Fruit fly (Drosophila melanogaster) whole organism, embryonic: Measurements from ENCODE around the gene CG15141.

Experiments used
- Antp ChIP-seq: fragments of 200-800 bp; sonication (Bioruptor generic); optimal IDR thresholded peaks from 3 replicates; lab custom pipeline; 2016; ENCODE audit warnings: missing biosample characterization, missing genetic modification characterization
- B-H1 ChIP-seq: fragments of 200-800 bp; sonication (Bioruptor generic); IDR thresholded peaks from 3 replicates; pipeline ENCODE4 v1.3.6; 2022; ENCODE audit warnings: missing biosample characterization, missing genetic modification characterization
- CG10147 ChIP-seq: fragments of 200-800 bp; sonication (Bioruptor generic); optimal IDR thresholded peaks from 2 replicates; lab custom pipeline; 2019; ENCODE audit warnings: missing biosample characterization, mild to moderate bottlenecking, missing genetic modification characterization, moderate library complexity
- CG11504 ChIP-seq: fragments of 200-800 bp; sonication (Bioruptor generic); optimal IDR thresholded peaks from 3 replicates; lab custom pipeline; 2019; ENCODE audit warnings: missing biosample characterization, mild to moderate bottlenecking, missing genetic modification characterization, moderate library complexity
- CG12744 ChIP-seq: fragments of 200-800 bp; sonication (Bioruptor generic); optimal IDR thresholded peaks from 2 replicates; lab custom pipeline; 2016; ENCODE audit warnings: missing biosample characterization, missing genetic modification characterization
- CG14441 ChIP-seq: fragments of 200-800 bp; sonication (Bioruptor generic); IDR thresholded peaks from 2 replicates; pipeline ENCODE4 v1.3.6; 2022; ENCODE audit warnings: missing biosample characterization, missing genetic modification characterization
- CG16779 ChIP-seq: fragments of 200-800 bp; sonication (Bioruptor generic); IDR thresholded peaks from 2 replicates; pipeline ENCODE4 v1.3.6; 2022; ENCODE audit warnings: missing biosample characterization, missing genetic modification characterization
- CG16815 ChIP-seq: fragments of 200-800 bp; sonication (Bioruptor generic); optimal IDR thresholded peaks from 3 replicates; lab custom pipeline; 2017; ENCODE audit warnings: missing biosample characterization, mild to moderate bottlenecking, missing genetic modification characterization
- CG17328 ChIP-seq: fragments of 200-800 bp; sonication (Bioruptor generic); IDR thresholded peaks from 2 replicates; pipeline ENCODE4 v1.3.6; 2022; ENCODE audit warnings: missing biosample characterization, missing genetic modification characterization
- CG18476 ChIP-seq: fragments of 200-800 bp; sonication (Bioruptor generic); optimal IDR thresholded peaks from 2 replicates; lab custom pipeline; 2016; ENCODE audit warnings: missing biosample characterization, mild to moderate bottlenecking, missing genetic modification characterization
- CG2116 ChIP-seq: fragments of 200-800 bp; sonication (Bioruptor generic); optimal IDR thresholded peaks from 3 replicates; lab custom pipeline; 2018; ENCODE audit warnings: missing biosample characterization, mild to moderate bottlenecking, missing genetic modification characterization
- CG2129 ChIP-seq: fragments of 200-800 bp; sonication (Bioruptor generic); IDR thresholded peaks from 2 replicates; pipeline ENCODE4 v1.3.6; 2022; ENCODE audit warnings: missing biosample characterization, missing genetic modification characterization; ENCODE audit not compliant: partially characterized antibody
- CG30403 ChIP-seq: fragments of 200-800 bp; sonication (Bioruptor generic); optimal IDR thresholded peaks from 3 replicates; lab custom pipeline; 2016; ENCODE audit warnings: missing biosample characterization, missing genetic modification characterization
- CG34422 ChIP-seq: fragments of 200-800 bp; sonication (Bioruptor generic); IDR thresholded peaks from 3 replicates; pipeline ENCODE4 v1.3.6; 2022; ENCODE audit warnings: missing biosample characterization, missing genetic modification characterization
- CG4820 ChIP-seq: fragments of 200-800 bp; sonication (Bioruptor generic); optimal IDR thresholded peaks from 3 replicates; lab custom pipeline; 2016; ENCODE audit warnings: missing biosample characterization, missing genetic modification characterization
- CG7357 ChIP-seq: fragments of 200-800 bp; sonication (Bioruptor generic); IDR thresholded peaks from 3 replicates; pipeline ENCODE4 v1.3.6; 2022; ENCODE audit warnings: missing biosample characterization, missing genetic modification characterization
- Dip3 ChIP-seq: fragments of 200-800 bp; sonication (Bioruptor generic); optimal IDR thresholded peaks from 3 replicates; lab custom pipeline; 2016; ENCODE audit warnings: missing biosample characterization, missing genetic modification characterization
- Dll ChIP-seq: fragments of 200-800 bp; sonication (Bioruptor generic); IDR thresholded peaks from 4 replicates; pipeline ENCODE4 v1.3.6; 2022; ENCODE audit warnings: missing biosample characterization, missing genetic modification characterization; ENCODE audit not compliant: partially characterized antibody
- HmgZ ChIP-seq: fragments of 200-800 bp; sonication (Bioruptor generic); optimal IDR thresholded peaks from 2 replicates; lab custom pipeline; 2018; ENCODE audit warnings: missing biosample characterization, mild to moderate bottlenecking, missing genetic modification characterization
- Hr3 ChIP-seq: fragments of 200-800 bp; sonication (Bioruptor generic); optimal IDR thresholded peaks from 3 replicates; lab custom pipeline; 2016; ENCODE audit warnings: missing biosample characterization, missing genetic modification characterization
- Hr51 ChIP-seq, 2 experiments: fragments of 200-800 bp; sonication (Bioruptor generic); optimal IDR thresholded peaks; 2 replicates in 1 of 2; 3 replicates in 1 of 2; lab custom pipeline; 2016 to 2018; ENCODE audit warnings: missing biosample characterization in 2 of 2, missing genetic modification characterization in 2 of 2, mild to moderate bottlenecking in 1 of 2, moderate library complexity in 1 of 2
- Hr78 ChIP-seq, 2 experiments: fragments of 200-800 bp in 1 of 2; fragments of >200 bp in 1 of 2; sonication (Bioruptor generic) in 1 of 2; optimal IDR thresholded peaks; 2 replicates each; lab custom pipeline; 2017 to 2019; ENCODE audit warnings: missing biosample characterization in 2 of 2, missing genetic modification characterization in 2 of 2, mild to moderate bottlenecking in 1 of 2, moderate library complexity in 1 of 2
- Med ChIP-seq: fragments of 200-800 bp; sonication (Bioruptor generic); peaks from one replicate; lab custom pipeline; 2016; ENCODE audit warnings: missing biosample characterization, missing genetic modification characterization, mild to moderate bottlenecking, inconsistent platforms, moderate library complexity
- Mrtf ChIP-seq: fragments of 200-800 bp; sonication (Bioruptor generic); IDR thresholded peaks from 3 replicates; pipeline ENCODE4 v1.3.6; 2022; ENCODE audit warnings: missing biosample characterization, missing genetic modification characterization
- Ptx1 ChIP-seq: fragments of 200-800 bp; sonication (Bioruptor generic); IDR thresholded peaks from 2 replicates; pipeline ENCODE4 v1.3.6; 2022; ENCODE audit warnings: missing biosample characterization, missing genetic modification characterization
- Stat92E ChIP-seq, 3 experiments: fragments of >200 bp in 2 of 3; fragments of 200-800 bp in 1 of 3; sonication (Bioruptor generic) in 1 of 3; optimal IDR thresholded peaks; 2 replicates each; lab custom pipeline; 2017 to 2019; ENCODE audit warnings: missing biosample characterization in 3 of 3, missing genetic modification characterization in 3 of 3, mild to moderate bottlenecking in 1 of 3, moderate library complexity in 1 of 3
- TFAM ChIP-seq: fragments of 200-800 bp; sonication (Bioruptor generic); optimal IDR thresholded peaks from 2 replicates; lab custom pipeline; 2017; ENCODE audit warnings: missing biosample characterization, missing genetic modification characterization, inconsistent platforms
- Taf1 ChIP-seq: fragments of 200-800 bp; sonication (Bioruptor generic); IDR thresholded peaks from 2 replicates; pipeline ENCODE4 v1.3.6; 2022; ENCODE audit warnings: missing biosample characterization, missing genetic modification characterization
- Usf ChIP-seq: fragments of 200-800 bp; sonication (Bioruptor generic); optimal IDR thresholded peaks from 2 replicates; lab custom pipeline; 2017; ENCODE audit warnings: missing genotype, missing biosample characterization, missing genetic modification characterization
- ab ChIP-seq: fragments of 200-800 bp; sonication (Bioruptor generic); optimal IDR thresholded peaks from 2 replicates; lab custom pipeline; 2016; ENCODE audit warnings: missing biosample characterization, missing genetic modification characterization
- aop ChIP-seq: fragments of 200-800 bp; sonication (Bioruptor generic); IDR thresholded peaks from 2 replicates; pipeline ENCODE4 v1.3.6; 2022; ENCODE audit warnings: missing biosample characterization, missing genetic modification characterization
- bigmax ChIP-seq: fragments of 200-800 bp; sonication (Bioruptor generic); optimal IDR thresholded peaks from 2 replicates; lab custom pipeline; 2018; ENCODE audit warnings: missing biosample characterization, mild to moderate bottlenecking, missing genetic modification characterization
- bsh ChIP-seq, 2 experiments: fragments of 200-800 bp; sonication (Bioruptor generic); optimal IDR thresholded peaks; 2 replicates each; lab custom pipeline; 2017 to 2018; ENCODE audit warnings: mild to moderate bottlenecking in 2 of 2, missing biosample characterization in 2 of 2, missing genetic modification characterization in 2 of 2, moderate library complexity in 1 of 2
- caup ChIP-seq: fragments of 200-800 bp; sonication (Bioruptor generic); optimal IDR thresholded peaks from 3 replicates; lab custom pipeline; 2017; ENCODE audit warnings: missing biosample characterization, mild to moderate bottlenecking, missing genetic modification characterization, moderate library complexity; ENCODE audit not compliant: severe bottlenecking
- corto ChIP-seq: fragments of 200-800 bp; sonication (Bioruptor generic); optimal IDR thresholded peaks from 2 replicates; lab custom pipeline; 2016; ENCODE audit warnings: missing biosample characterization, mild to moderate bottlenecking, missing genetic modification characterization, moderate library complexity
- fd3F ChIP-seq: fragments of 200-800 bp; sonication (Bioruptor generic); optimal IDR thresholded peaks from 2 replicates; lab custom pipeline; 2018; ENCODE audit warnings: missing biosample characterization, mild to moderate bottlenecking, missing genetic modification characterization, moderate library complexity
- gem ChIP-seq: fragments of 200-800 bp; sonication (Bioruptor generic); optimal IDR thresholded peaks from 2 replicates; lab custom pipeline; 2019; ENCODE audit warnings: missing biosample characterization, mild to moderate bottlenecking, missing genetic modification characterization, moderate library complexity
- lbe ChIP-seq: fragments of 200-800 bp; sonication (Bioruptor generic); optimal IDR thresholded peaks from 2 replicates; lab custom pipeline; 2016; ENCODE audit warnings: missing biosample characterization, mild to moderate bottlenecking, missing genetic modification characterization
- lov ChIP-seq, 2 experiments: fragments of 200-800 bp in 1 of 2; fragments of >200 bp in 1 of 2; sonication (Bioruptor generic) in 1 of 2; IDR thresholded peaks in 1 of 2; optimal IDR thresholded peaks in 1 of 2; 2 replicates in 1 of 2; 3 replicates in 1 of 2; pipeline versions ENCODE4 v1.3.6 to Lab custom; 2017 to 2022; ENCODE audit warnings: missing biosample characterization in 1 of 2, missing genetic modification characterization in 1 of 2
- luna ChIP-seq: fragments of 200-800 bp; sonication (Bioruptor generic); optimal IDR thresholded peaks from 2 replicates; lab custom pipeline; 2016; ENCODE audit warnings: missing biosample characterization, missing genetic modification characterization
- pb ChIP-seq: fragments of 200-800 bp; sonication (Bioruptor generic); optimal IDR thresholded peaks from 3 replicates; lab custom pipeline; 2016; ENCODE audit warnings: missing biosample characterization, missing genetic modification characterization
- pnt ChIP-seq: fragments of 200-800 bp; sonication (Bioruptor generic); optimal IDR thresholded peaks from 3 replicates; lab custom pipeline; 2016; ENCODE audit warnings: missing biosample characterization, missing genetic modification characterization
- scrt ChIP-seq: fragments of 200-800 bp; sonication (Bioruptor generic); optimal IDR thresholded peaks from 2 replicates; lab custom pipeline; 2018; ENCODE audit warnings: missing biosample characterization, mild to moderate bottlenecking, missing genetic modification characterization, moderate library complexity
- seq ChIP-seq: fragments of 200-800 bp; sonication (Bioruptor generic); IDR thresholded peaks from 2 replicates; pipeline ENCODE4 v1.3.6; 2022; ENCODE audit warnings: missing biosample characterization, missing genetic modification characterization
- sim ChIP-seq: fragments of 200-800 bp; sonication (Bioruptor generic); IDR thresholded peaks from 2 replicates; pipeline ENCODE4 v1.3.6; 2022; ENCODE audit warnings: missing biosample characterization, missing genetic modification characterization
- tgo ChIP-seq: fragments of 200-800 bp; sonication (Bioruptor generic); IDR thresholded peaks from 3 replicates; pipeline ENCODE4 v1.3.6; 2022; ENCODE audit warnings: missing biosample characterization, missing genetic modification characterization
- trh ChIP-seq: fragments of 200-800 bp; sonication (Bioruptor generic); optimal IDR thresholded peaks from 2 replicates; lab custom pipeline; 2016; ENCODE audit warnings: missing biosample characterization, missing genetic modification characterization
- vnd ChIP-seq: fragments of 200-800 bp; sonication (Bioruptor generic); IDR thresholded peaks from 3 replicates; pipeline ENCODE4 v1.3.6; 2022; ENCODE audit warnings: missing biosample characterization, missing genetic modification characterization; ENCODE audit not compliant: partially characterized antibody

CG15141 gene

dm6 chr2L:17427187-17427586 lies 16.7 kb downstream of the CG15141 start:
- TF ChIP-seq CG30403 (GFP tag; lab: Kevin White, UChicago) (peak; percentile 11), Med (peak; percentile 73), trh (GFP tag; lab: Kevin White, UChicago) (no peak), gem (tag; lab: Kevin White, UChicago) (peak; percentile 16), Hr51 (GFP tag; optimal IDR thresholded peaks at IDR 0.05; lab: Kevin White, UChicago) (peak in 1 of 2 experiments; percentile 22), B-H1 (GFP tag; lab: Robert Waterston, UW) (0 out of 3 replicates have a peak, but pooled peaks have one; percentile 12), Hr78 (GFP tag; optimal IDR thresholded peaks at IDR 0.05; lab: Kevin White, UChicago) (no peak), bsh (GFP tag; optimal IDR thresholded peaks at IDR 0.05; lab: Kevin White, UChicago) (no peak), seq (GFP tag; lab: Robert Waterston, UW) (no peak), CG16815 (GFP tag; lab: Kevin White, UChicago) (no peak), CG4820 (GFP tag; lab: Kevin White, UChicago) (no peak), bigmax (GFP tag; lab: Kevin White, UChicago) (no peak), Ptx1 (GFP tag; lab: Robert Waterston, UW) (peak; percentile 44; the same call in 1 of the 2 replicates), CG11504 (tag; lab: Kevin White, UChicago) (peak; percentile 15), CG14441 (peak; percentile 29; the same call in 1 of the 2 replicates), CG10147 (GFP tag; lab: Kevin White, UChicago) (no peak), pb (GFP tag; lab: Kevin White, UChicago) (no peak), CG17328 (peak; percentile 16; the same call in 1 of the 2 replicates), Antp (no peak), CG2129 (no peak), Mrtf (GFP tag; lab: Robert Waterston, UW) (no peak), pnt (GFP tag; lab: Kevin White, UChicago) (no peak), lov (optimal IDR thresholded peaks at IDR 0.05; lab: Kevin White, UChicago) (no peak), lov (GFP tag; IDR thresholded peaks at IDR 0.05; lab: Robert Waterston, UW) (no peak)
- TF ChIP-seq, all 482 proteins: peak for 9

DNA sequence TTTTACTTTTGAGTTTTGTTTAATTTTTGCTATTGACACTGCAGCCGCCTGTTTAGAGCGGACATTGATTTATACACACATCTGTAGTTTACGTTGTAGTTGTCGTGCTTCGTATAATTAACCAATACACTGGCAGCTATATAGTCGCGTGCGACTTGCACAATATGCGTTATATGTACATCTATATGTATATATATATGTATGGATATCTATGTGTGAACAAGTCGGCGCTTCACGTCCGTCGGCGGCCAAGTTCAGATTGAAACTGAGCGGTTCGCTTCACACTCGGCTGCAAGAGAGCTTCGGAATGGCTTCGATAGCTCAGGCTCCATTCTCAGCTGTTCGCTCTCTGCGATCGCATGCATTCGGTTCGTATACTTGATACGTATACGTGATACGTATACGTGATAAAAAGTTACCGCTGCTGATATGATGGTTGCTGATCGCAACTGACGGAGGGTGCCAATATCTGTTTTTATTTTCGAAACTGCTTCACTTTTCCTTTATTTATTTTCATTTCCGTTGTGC lies 17.6 kb downstream of the CG15141 start:
- TF ChIP-seq tgo (GFP tag; lab: Robert Waterston, UW) = 0 out of 3 replicates have a peak, but pooled peaks have one; percentile 24
- TF ChIP-seq CG18476 = no peak
- no peak for TF ChIP-seq vnd (GFP tag; lab: Robert Waterston, UW)
- no peak for TF ChIP-seq CG7357 (GFP tag; lab: Robert Waterston, UW)
- TF ChIP-seq Taf1 (GFP tag; lab: Robert Waterston, UW) = 0 out of 2 replicates have a peak, but pooled peaks have one; percentile 25
- no peak for TF ChIP-seq scrt (GFP tag; lab: Kevin White, UChicago)
- no peak for TF ChIP-seq aop (GFP tag; lab: Robert Waterston, UW)
- no peak for TF ChIP-seq CG2116
- no peak for TF ChIP-seq TFAM
- peak; percentile 21 for TF ChIP-seq HmgZ
- no peak for TF ChIP-seq fd3F
- 0 out of 4 replicates have a peak, but pooled peaks have one; percentile 31 for TF ChIP-seq Dll (GFP tag; lab: Robert Waterston, UW)
- TF ChIP-seq sim (GFP tag; lab: Robert Waterston, UW) = no peak
- peak; percentile 42 for TF ChIP-seq lbe (GFP tag; lab: Kevin White, UChicago)
- peak; percentile 12 for TF ChIP-seq corto (GFP tag; lab: Kevin White, UChicago)
- TF ChIP-seq CG17328 = no peak
- no peak for TF ChIP-seq CG12744
- TF ChIP-seq CG34422 (GFP tag; lab: Robert Waterston, UW) = peak; percentile 20; the same call in 1 of the 3 replicates
- no peak for TF ChIP-seq Usf (GFP tag; lab: Kevin White, UChicago)
- TF ChIP-seq caup (GFP tag; lab: Kevin White, UChicago) = peak; percentile 36
- TF ChIP-seq Stat92E (GFP tag; optimal IDR thresholded peaks at IDR 0.05; lab: Kevin White, UChicago) = no peak
- TF ChIP-seq ab = no peak
- no peak for TF ChIP-seq CG16779 (GFP tag; lab: Robert Waterston, UW)
- no peak for TF ChIP-seq Hr3 (GFP tag; lab: Kevin White, UChicago)
- no peak for TF ChIP-seq luna (GFP tag; lab: Kevin White, UChicago)
- TF ChIP-seq Dip3 (GFP tag; lab: Kevin White, UChicago) = no peak
